Fruit fly (Drosophila melanogaster) whole organism, embryonic: ENCODE data around the gene CG31122.

Experiments used
- B-H1 ChIP-seq: fragments of 200-800 bp; sonication (Bioruptor generic); IDR thresholded peaks from 3 replicates; pipeline ENCODE4 v1.3.6; 2022; ENCODE audit warnings: missing biosample characterization, missing genetic modification characterization
- CG11093 ChIP-seq: fragments of 200-800 bp; sonication (Bioruptor generic); IDR thresholded peaks from 3 replicates; pipeline ENCODE4 v1.3.6; 2022; ENCODE audit warnings: missing biosample characterization, missing genetic modification characterization
- CG11247 ChIP-seq: fragments of 200-800 bp; sonication (Bioruptor generic); IDR thresholded peaks from 2 replicates; pipeline ENCODE4 v1.3.6; 2022; ENCODE audit warnings: missing biosample characterization, missing genetic modification characterization
- CG11560 ChIP-seq: fragments of 200-800 bp; sonication (Bioruptor generic); IDR thresholded peaks from 3 replicates; pipeline ENCODE4 v1.3.6; 2022; ENCODE audit warnings: missing biosample characterization, missing genetic modification characterization
- CG11723 ChIP-seq: fragments of 200-800 bp; sonication (Bioruptor generic); optimal IDR thresholded peaks from 2 replicates; lab custom pipeline; 2017; ENCODE audit warnings: missing biosample characterization, mild to moderate bottlenecking, missing genetic modification characterization
- CG13123 ChIP-seq: fragments of 200-800 bp; sonication (Bioruptor generic); optimal IDR thresholded peaks from 2 replicates; lab custom pipeline; 2016; ENCODE audit warnings: missing biosample characterization, missing genetic modification characterization
- CG13287 ChIP-seq: fragments of 200-800 bp; sonication (Bioruptor generic); IDR thresholded peaks from 2 replicates; pipeline ENCODE4 v1.3.6; 2022; ENCODE audit warnings: missing biosample characterization, missing genetic modification characterization; ENCODE audit not compliant: partially characterized antibody
- CG13775 ChIP-seq: fragments of 200-800 bp; sonication (Bioruptor generic); optimal IDR thresholded peaks from 3 replicates; lab custom pipeline; 2017; ENCODE audit warnings: missing biosample characterization, mild to moderate bottlenecking, missing genetic modification characterization
- CG15011 ChIP-seq: fragments of 200-800 bp; sonication (Bioruptor generic); optimal IDR thresholded peaks from 3 replicates; lab custom pipeline; 2018; ENCODE audit warnings: missing biosample characterization, mild to moderate bottlenecking, missing genetic modification characterization
- CG31365 ChIP-seq: fragments of 200-800 bp; sonication (Bioruptor generic); optimal IDR thresholded peaks from 2 replicates; lab custom pipeline; 2018; ENCODE audit warnings: missing biosample characterization, mild to moderate bottlenecking, missing genetic modification characterization
- CG31441 ChIP-seq: fragments of 200-800 bp; sonication (Bioruptor generic); IDR thresholded peaks from 2 replicates; pipeline ENCODE4 v1.3.6; 2022; ENCODE audit warnings: missing biosample characterization, missing genetic modification characterization
- CG34224 ChIP-seq: fragments of 200-800 bp; sonication (Bioruptor generic); IDR thresholded peaks from 3 replicates; pipeline ENCODE4 v1.3.6; 2022; ENCODE audit warnings: missing biosample characterization, missing genetic modification characterization; ENCODE audit not compliant: partially characterized antibody
- CG34376 ChIP-seq: fragments of 200-800 bp; sonication (Bioruptor generic); optimal IDR thresholded peaks from 2 replicates; lab custom pipeline; 2018; ENCODE audit warnings: missing biosample characterization, mild to moderate bottlenecking, missing genetic modification characterization
- CG3726 ChIP-seq: fragments of 200-800 bp; sonication (Bioruptor generic); IDR thresholded peaks from 3 replicates; pipeline ENCODE4, ENCODE4 v1.3.6; 2022; ENCODE audit warnings: missing biosample characterization, missing genetic modification characterization
- CG3995 ChIP-seq: fragments of 200-800 bp; sonication (Bioruptor generic); optimal IDR thresholded peaks from 3 replicates; lab custom pipeline; 2016; ENCODE audit warnings: missing biosample characterization, missing genetic modification characterization
- CG4282 ChIP-seq: fragments of 200-800 bp; sonication (Bioruptor generic); optimal IDR thresholded peaks from 2 replicates; lab custom pipeline; 2016; ENCODE audit warnings: missing biosample characterization, missing genetic modification characterization
- CG6654 ChIP-seq: fragments of 200-800 bp; sonication (Bioruptor generic); optimal IDR thresholded peaks from 2 replicates; lab custom pipeline; 2017; ENCODE audit warnings: missing biosample characterization, mild to moderate bottlenecking, missing genetic modification characterization
- CG7928 ChIP-seq: fragments of 200-800 bp; sonication (Bioruptor generic); optimal IDR thresholded peaks from 2 replicates; lab custom pipeline; 2017; ENCODE audit warnings: missing biosample characterization, mild to moderate bottlenecking, missing genetic modification characterization
- CG8089 ChIP-seq: fragments of 200-800 bp; sonication (Bioruptor generic); optimal IDR thresholded peaks from 3 replicates; lab custom pipeline; 2016; ENCODE audit warnings: missing biosample characterization, missing genetic modification characterization
- CG8281 ChIP-seq: fragments of 200-800 bp; sonication (Bioruptor generic); optimal IDR thresholded peaks from 2 replicates; lab custom pipeline; 2018; ENCODE audit warnings: missing biosample characterization, mild to moderate bottlenecking, missing genetic modification characterization, moderate library complexity
- CG8388 ChIP-seq: fragments of 200-800 bp; sonication (Bioruptor generic); optimal IDR thresholded peaks from 2 replicates; lab custom pipeline; 2019; ENCODE audit warnings: missing biosample characterization, mild to moderate bottlenecking, missing genetic modification characterization, moderate library complexity
- CHES-1-like ChIP-seq: fragments of 200-800 bp; sonication (Bioruptor generic); optimal IDR thresholded peaks from 2 replicates; lab custom pipeline; 2016; ENCODE audit warnings: missing biosample characterization, missing genetic modification characterization
- D ChIP-seq, 2 experiments: fragments of 200-800 bp in 1 of 2; fragments of >200 bp in 1 of 2; sonication (Bioruptor generic) in 1 of 2; optimal IDR thresholded peaks; 2 replicates in 1 of 2; 3 replicates in 1 of 2; lab custom pipeline; 2017; ENCODE audit warnings: mild to moderate bottlenecking in 1 of 2, missing biosample characterization in 1 of 2, missing genetic modification characterization in 1 of 2, missing genetic modification reagents in 1 of 2
- Elba2 ChIP-seq: fragments of 200-800 bp; sonication (Bioruptor generic); optimal IDR thresholded peaks from 3 replicates; lab custom pipeline; 2016; ENCODE audit warnings: missing biosample characterization, missing genetic modification characterization
- Fer1 ChIP-seq: fragments of 200-800 bp; sonication (Bioruptor generic); optimal IDR thresholded peaks from 2 replicates; lab custom pipeline; 2017; ENCODE audit warnings: missing biosample characterization, mild to moderate bottlenecking, missing genetic modification characterization
- H2.0 ChIP-seq: fragments of 200-800 bp; sonication (Bioruptor generic); IDR thresholded peaks from 2 replicates; pipeline ENCODE4 v1.3.6; 2022; ENCODE audit warnings: missing biosample characterization, missing genetic modification characterization
- HmgZ ChIP-seq: fragments of 200-800 bp; sonication (Bioruptor generic); optimal IDR thresholded peaks from 2 replicates; lab custom pipeline; 2018; ENCODE audit warnings: missing biosample characterization, mild to moderate bottlenecking, missing genetic modification characterization
- Hr3 ChIP-seq: fragments of 200-800 bp; sonication (Bioruptor generic); optimal IDR thresholded peaks from 3 replicates; lab custom pipeline; 2016; ENCODE audit warnings: missing biosample characterization, missing genetic modification characterization
- Mad ChIP-seq: fragments of 200-800 bp; sonication (Bioruptor generic); optimal IDR thresholded peaks from 2 replicates; lab custom pipeline; 2016; ENCODE audit warnings: missing biosample characterization, missing genetic modification characterization
- Side ChIP-seq: fragments of 200-800 bp; sonication (Bioruptor generic); optimal IDR thresholded peaks from 2 replicates; lab custom pipeline; 2016; ENCODE audit warnings: missing biosample characterization, missing genetic modification characterization
- al ChIP-seq: fragments of 200-800 bp; sonication (Bioruptor generic); IDR thresholded peaks from 2 replicates; pipeline ENCODE4 v1.3.6; 2022; ENCODE audit warnings: missing biosample characterization, missing genetic modification characterization
- amos ChIP-seq: fragments of 200-800 bp; sonication (Bioruptor generic); IDR thresholded peaks from 2 replicates; pipeline ENCODE4 v1.3.6; 2022; ENCODE audit warnings: missing biosample characterization, missing genetic modification characterization; ENCODE audit not compliant: partially characterized antibody
- br ChIP-seq: fragments of >200 bp; optimal IDR thresholded peaks from 2 replicates; lab custom pipeline; 2017
- caup ChIP-seq: fragments of 200-800 bp; sonication (Bioruptor generic); optimal IDR thresholded peaks from 3 replicates; lab custom pipeline; 2017; ENCODE audit warnings: missing biosample characterization, mild to moderate bottlenecking, missing genetic modification characterization, moderate library complexity; ENCODE audit not compliant: severe bottlenecking
- ci ChIP-seq: fragments of 200-800 bp; sonication (Bioruptor generic); IDR thresholded peaks from 3 replicates; pipeline ENCODE4 v1.3.6; 2022; ENCODE audit warnings: missing biosample characterization, missing genetic modification characterization
- dan ChIP-seq: fragments of 200-800 bp; sonication (Bioruptor generic); IDR thresholded peaks from 2 replicates; pipeline ENCODE4 v1.3.6; 2022; ENCODE audit warnings: missing biosample characterization, missing genetic modification characterization
- dm ChIP-seq: fragments of 200-800 bp; sonication (Bioruptor generic); optimal IDR thresholded peaks from 3 replicates; lab custom pipeline; 2016; ENCODE audit warnings: missing biosample characterization, missing genetic modification characterization
- dmrt11E ChIP-seq: fragments of 200-800 bp; sonication (Bioruptor generic); optimal IDR thresholded peaks from 3 replicates; lab custom pipeline; 2018; ENCODE audit warnings: missing biosample characterization, mild to moderate bottlenecking, missing genetic modification characterization, moderate library complexity
- dmrt99B ChIP-seq: fragments of 200-800 bp; sonication (Bioruptor generic); optimal IDR thresholded peaks from 2 replicates; lab custom pipeline; 2018; ENCODE audit warnings: missing biosample characterization, mild to moderate bottlenecking, missing genetic modification characterization, moderate library complexity
- exex ChIP-seq: fragments of 200-800 bp; sonication (Bioruptor generic); optimal IDR thresholded peaks from 4 replicates; lab custom pipeline; 2018; ENCODE audit warnings: missing biosample characterization, mild to moderate bottlenecking, missing genetic modification characterization, moderate library complexity
- fu2 ChIP-seq: fragments of 200-800 bp; sonication (Bioruptor generic); optimal IDR thresholded peaks from 2 replicates; lab custom pipeline; 2016; ENCODE audit warnings: missing biosample characterization, missing genetic modification characterization
- lbe ChIP-seq: fragments of 200-800 bp; sonication (Bioruptor generic); optimal IDR thresholded peaks from 2 replicates; lab custom pipeline; 2016; ENCODE audit warnings: missing biosample characterization, mild to moderate bottlenecking, missing genetic modification characterization
- mirr ChIP-seq: fragments of 200-800 bp; sonication (Bioruptor generic); optimal IDR thresholded peaks from 3 replicates; lab custom pipeline; 2018; ENCODE audit warnings: missing biosample characterization, mild to moderate bottlenecking, missing genetic modification characterization
- nmo ChIP-seq: fragments of 200-800 bp; sonication (Bioruptor generic); optimal IDR thresholded peaks from 2 replicates; lab custom pipeline; 2018; ENCODE audit warnings: missing biosample characterization, mild to moderate bottlenecking, missing genetic modification characterization, moderate library complexity
- org-1 ChIP-seq: fragments of 200-800 bp; sonication (Bioruptor generic); optimal IDR thresholded peaks from 2 replicates; lab custom pipeline; 2017; ENCODE audit warnings: missing biosample characterization, missing genetic modification characterization
- pho ChIP-seq: fragments of 200-800 bp; sonication (Bioruptor generic); optimal IDR thresholded peaks from 2 replicates; lab custom pipeline; 2016; ENCODE audit warnings: missing biosample characterization, missing genetic modification characterization
- pnt ChIP-seq: fragments of 200-800 bp; sonication (Bioruptor generic); optimal IDR thresholded peaks from 3 replicates; lab custom pipeline; 2016; ENCODE audit warnings: missing biosample characterization, missing genetic modification characterization
- sens-2 ChIP-seq: fragments of 200-800 bp; sonication (Bioruptor generic); IDR thresholded peaks from 2 replicates; pipeline ENCODE4 v1.3.6; 2022; ENCODE audit warnings: missing biosample characterization, missing genetic modification characterization
- tx ChIP-seq: fragments of 200-800 bp; sonication (Bioruptor generic); optimal IDR thresholded peaks from 2 replicates; lab custom pipeline; 2016; ENCODE audit warnings: missing biosample characterization, missing genetic modification characterization
- zf30C ChIP-seq: fragments of 200-800 bp; sonication (Bioruptor generic); optimal IDR thresholded peaks from 3 replicates; lab custom pipeline; 2018; ENCODE audit warnings: missing biosample characterization, mild to moderate bottlenecking, missing genetic modification characterization
- zfh1 ChIP-seq: fragments of 200-800 bp; sonication (Bioruptor generic); IDR thresholded peaks from 3 replicates; pipeline ENCODE4 v1.3.6; 2022; ENCODE audit warnings: missing biosample characterization, missing genetic modification characterization

CG31122 gene

dm6 chr3R:18404713-18405112, 8.0 kb downstream of the CG31122 start, which contains the start of gene CG7685 (continued):
- TF ChIP-seq ci (GFP tag; lab: Robert Waterston, UW) (peak; percentile 65), dm (peak; percentile 36), H2.0 (GFP tag; lab: Robert Waterston, UW) (0 out of 2 replicates have a peak, but pooled peaks have one; percentile 46), lbe (GFP tag; lab: Kevin White, UChicago) (peak; percentile 74), nmo (GFP tag; lab: Kevin White, UChicago) (peak; percentile 45), CG31365 (tag; lab: Kevin White, UChicago) (peak; percentile 14), exex (tag; lab: Kevin White, UChicago) (peak; percentile 39), CG8089 (GFP tag; lab: Kevin White, UChicago) (peak; percentile 13), CG11247 (GFP tag; lab: Robert Waterston, UW) (peak; percentile 52; the same call in 1 of the 2 replicates), CG31441 (GFP tag; lab: Robert Waterston, UW) (peak; percentile 64), Mad (GFP tag; lab: Kevin White, UChicago) (peak; percentile 56), CG6654 (GFP tag; lab: Kevin White, UChicago) (no peak), dan (no peak), tx (GFP tag; lab: Kevin White, UChicago) (peak; percentile 51), D (optimal IDR thresholded peaks at IDR 0.05; lab: Kevin White, UChicago) (no peak), D (GFP tag; optimal IDR thresholded peaks at IDR 0.05; lab: Kevin White, UChicago) (peak; percentile 30), CG13775 (GFP tag; lab: Kevin White, UChicago) (peak; percentile 53), org-1 (GFP tag; lab: Kevin White, UChicago) (peak; percentile 56), mirr (GFP tag; lab: Kevin White, UChicago) (peak; percentile 66), CG13287 (GFP tag; lab: Robert Waterston, UW) (peak; percentile 55), CG11093 (GFP tag; lab: Robert Waterston, UW) (no peak), amos (GFP tag; lab: Robert Waterston, UW) (no peak), CG11560 (no peak), sens-2 (GFP tag; lab: Robert Waterston, UW) (no peak), dmrt11E (tag; lab: Kevin White, UChicago) (peak; percentile 30), pho (GFP tag; lab: Kevin White, UChicago) (peak; percentile 68), CHES-1-like (peak; percentile 81), zfh1 (peak; percentile 46; the same call in 1 of the 3 replicates), CG4282 (GFP tag; lab: Kevin White, UChicago) (no peak), CG13123 (no peak), B-H1 (GFP tag; lab: Robert Waterston, UW) (no peak; the same call in 2 of the 3 replicates), zf30C (GFP tag; lab: Kevin White, UChicago) (peak; percentile 63), Elba2 (no peak), HmgZ (tag; lab: Kevin White, UChicago) (peak; percentile 81), CG15011 (no peak), fu2 (peak; percentile 55), pnt (GFP tag; lab: Kevin White, UChicago) (peak; percentile 20), CG34376 (GFP tag; lab: Kevin White, UChicago) (peak; percentile 81), CG3995 (GFP tag; lab: Kevin White, UChicago) (peak; percentile 42), CG3726 (GFP tag; lab: Robert Waterston, UW) (no peak), CG34224 (GFP tag; lab: Robert Waterston, UW) (peak; percentile 24; the same call in 1 of the 3 replicates), br (lab: Kevin White, UChicago) (no peak), Hr3 (GFP tag; lab: Kevin White, UChicago) (peak; percentile 52), Side (GFP tag; lab: Kevin White, UChicago) (peak; percentile 62), CG8281 (no peak), al (GFP tag; lab: Robert Waterston, UW) (peak; percentile 34; the same call in 1 of the 2 replicates), Fer1 (GFP tag; lab: Kevin White, UChicago) (peak; percentile 81), CG11723 (GFP tag; lab: Kevin White, UChicago) (no peak), CG8388 (peak; percentile 47), CG7928 (GFP tag; lab: Kevin White, UChicago) (peak; percentile 24), dmrt99B (peak; percentile 53), caup (peak; percentile 74)
